Fruit fly (Drosophila melanogaster) whole organism, embryonic: ENCODE data around the gene CG14174.
A peak's percentile ranks its signal among the peaks of the same experiment; 100 is the strongest.

Experiments
- Bdp1 ChIP-seq: fragments of 200-800 bp; sonication (Bioruptor generic); optimal IDR thresholded peaks from 3 replicates; lab custom pipeline; 2016; ENCODE audit warnings: missing biosample characterization, missing genetic modification characterization
- CG10274 ChIP-seq: fragments of 200-800 bp; sonication (Bioruptor generic); optimal IDR thresholded peaks from 3 replicates; lab custom pipeline; 2017; ENCODE audit warnings: missing biosample characterization, mild to moderate bottlenecking, missing genetic modification characterization
- CG11398 ChIP-seq: fragments of 200-800 bp; sonication (Bioruptor generic); optimal IDR thresholded peaks from 2 replicates; lab custom pipeline; 2016; ENCODE audit warnings: missing biosample characterization, missing genetic modification characterization
- CG11696 ChIP-seq: fragments of 200-800 bp; sonication (Bioruptor generic); IDR thresholded peaks from 2 replicates; pipeline ENCODE4 v1.3.6; 2022; ENCODE audit warnings: missing biosample characterization, missing genetic modification characterization
- CG12299 ChIP-seq: fragments of 200-800 bp; sonication (Bioruptor generic); optimal IDR thresholded peaks from 2 replicates; lab custom pipeline; 2018; ENCODE audit warnings: missing biosample characterization, mild to moderate bottlenecking, missing genetic modification characterization
- CG13123 ChIP-seq: fragments of 200-800 bp; sonication (Bioruptor generic); optimal IDR thresholded peaks from 2 replicates; lab custom pipeline; 2016; ENCODE audit warnings: missing biosample characterization, missing genetic modification characterization
- CG14710 ChIP-seq: fragments of 200-800 bp; sonication (Bioruptor generic); optimal IDR thresholded peaks from 3 replicates; lab custom pipeline; 2019; ENCODE audit warnings: missing biosample characterization, mild to moderate bottlenecking, missing genetic modification characterization, moderate library complexity
- CG15601 ChIP-seq: fragments of 200-800 bp; sonication (Bioruptor generic); optimal IDR thresholded peaks from 3 replicates; lab custom pipeline; 2019; ENCODE audit warnings: missing biosample characterization, mild to moderate bottlenecking, missing genetic modification characterization, moderate library complexity
- CG18476 ChIP-seq: fragments of 200-800 bp; sonication (Bioruptor generic); optimal IDR thresholded peaks from 2 replicates; lab custom pipeline; 2016; ENCODE audit warnings: missing biosample characterization, mild to moderate bottlenecking, missing genetic modification characterization
- CG18599 ChIP-seq: fragments of 200-800 bp; sonication (Bioruptor generic); optimal IDR thresholded peaks from 3 replicates; lab custom pipeline; 2017; ENCODE audit warnings: missing biosample characterization, missing genetic modification characterization, mild to moderate bottlenecking, moderate library complexity, missing genetic modification reagents
- CG30403 ChIP-seq: fragments of 200-800 bp; sonication (Bioruptor generic); optimal IDR thresholded peaks from 3 replicates; lab custom pipeline; 2016; ENCODE audit warnings: missing biosample characterization, missing genetic modification characterization
- CG32767 ChIP-seq: fragments of 200-800 bp; sonication (Bioruptor generic); IDR thresholded peaks from 2 replicates; pipeline ENCODE4 v1.3.6; 2022; ENCODE audit warnings: missing biosample characterization, missing genetic modification characterization
- CG34376 ChIP-seq: fragments of 200-800 bp; sonication (Bioruptor generic); optimal IDR thresholded peaks from 2 replicates; lab custom pipeline; 2018; ENCODE audit warnings: missing biosample characterization, mild to moderate bottlenecking, missing genetic modification characterization
- CG4328 ChIP-seq: fragments of 200-800 bp; sonication (Bioruptor generic); optimal IDR thresholded peaks from 3 replicates; lab custom pipeline; 2017; ENCODE audit warnings: missing biosample characterization, missing genetic modification reagents, missing genetic modification characterization
- CG5953 ChIP-seq: fragments of 200-800 bp; sonication (Bioruptor generic); IDR thresholded peaks from 2 replicates; pipeline ENCODE4 v1.3.6; 2022; ENCODE audit warnings: missing biosample characterization, missing genetic modification characterization
- CG6683 ChIP-seq: fragments of 200-800 bp; sonication (Bioruptor generic); optimal IDR thresholded peaks from 2 replicates; lab custom pipeline; 2017; ENCODE audit warnings: missing biosample characterization, mild to moderate bottlenecking, missing genetic modification characterization, missing genetic modification reagents
- CG6791 ChIP-seq: fragments of 200-800 bp; sonication (Bioruptor generic); IDR thresholded peaks from 3 replicates; pipeline ENCODE4 v1.3.6; 2022; ENCODE audit warnings: missing biosample characterization, missing genetic modification characterization; ENCODE audit not compliant: partially characterized antibody
- CG7745 ChIP-seq: fragments of 200-800 bp; sonication (Bioruptor generic); optimal IDR thresholded peaks from 2 replicates; lab custom pipeline; 2018; ENCODE audit warnings: missing biosample characterization, mild to moderate bottlenecking, missing genetic modification characterization, moderate library complexity
- CG7987 ChIP-seq: fragments of 200-800 bp; sonication (Bioruptor generic); optimal IDR thresholded peaks from 2 replicates; lab custom pipeline; 2018; ENCODE audit warnings: missing biosample characterization, mild to moderate bottlenecking, missing genetic modification characterization, moderate library complexity
- CG8359 ChIP-seq: fragments of 200-800 bp; sonication (Bioruptor generic); optimal IDR thresholded peaks from 2 replicates; lab custom pipeline; 2017; ENCODE audit warnings: missing biosample characterization, mild to moderate bottlenecking, missing genetic modification characterization, borderline replicate concordance
- CTCF ChIP-seq: fragments of 200-800 bp; sonication (Bioruptor generic); optimal IDR thresholded peaks from 2 replicates; lab custom pipeline; 2017; ENCODE audit warnings: missing biosample characterization, mild to moderate bottlenecking, missing genetic modification characterization, moderate library complexity
- Dll ChIP-seq: fragments of 200-800 bp; sonication (Bioruptor generic); IDR thresholded peaks from 4 replicates; pipeline ENCODE4 v1.3.6; 2022; ENCODE audit warnings: missing biosample characterization, missing genetic modification characterization; ENCODE audit not compliant: partially characterized antibody
- Drgx ChIP-seq: fragments of 200-800 bp; sonication (Bioruptor generic); IDR thresholded peaks from 2 replicates; pipeline ENCODE4 v1.3.6; 2022; ENCODE audit warnings: missing biosample characterization, missing genetic modification characterization
- Ets97D ChIP-seq: fragments of 200-800 bp; sonication (Bioruptor generic); optimal IDR thresholded peaks from 3 replicates; lab custom pipeline; 2016; ENCODE audit warnings: missing biosample characterization, missing genetic modification characterization
- Fer2 ChIP-seq: fragments of 200-800 bp; sonication (Bioruptor generic); optimal IDR thresholded peaks from 2 replicates; lab custom pipeline; 2018; ENCODE audit warnings: missing biosample characterization, mild to moderate bottlenecking, missing genetic modification characterization, moderate library complexity
- MBD-R2 ChIP-seq: fragments of 200-800 bp; sonication (Bioruptor generic); IDR thresholded peaks from 2 replicates; pipeline ENCODE4 v1.3.6; 2022; ENCODE audit warnings: missing biosample characterization, missing genetic modification characterization
- MTF-1 ChIP-seq: fragments of 200-800 bp; sonication (Bioruptor generic); optimal IDR thresholded peaks from 2 replicates; lab custom pipeline; 2018; ENCODE audit warnings: missing biosample characterization, mild to moderate bottlenecking, missing genetic modification characterization, borderline replicate concordance
- Myb ChIP-seq: fragments of 200-800 bp; sonication (Bioruptor generic); optimal IDR thresholded peaks from 2 replicates; lab custom pipeline; 2016; ENCODE audit warnings: missing biosample characterization, missing genetic modification characterization
- Nf-YB ChIP-seq: fragments of 200-800 bp; sonication (Bioruptor generic); optimal IDR thresholded peaks from 3 replicates; lab custom pipeline; 2019; ENCODE audit warnings: missing biosample characterization, mild to moderate bottlenecking, missing genetic modification characterization, moderate library complexity
- Rfx ChIP-seq: fragments of 200-800 bp; sonication (Bioruptor generic); IDR thresholded peaks from 2 replicates; pipeline ENCODE4 v1.3.6; 2022; ENCODE audit warnings: missing biosample characterization, missing genetic modification characterization
- Scr ChIP-seq: fragments of 200-800 bp; sonication (Bioruptor generic); IDR thresholded peaks from 2 replicates; pipeline ENCODE4 v1.3.6; 2022; ENCODE audit warnings: missing biosample characterization, missing genetic modification characterization; ENCODE audit not compliant: partially characterized antibody
- TFAM ChIP-seq: fragments of 200-800 bp; sonication (Bioruptor generic); optimal IDR thresholded peaks from 2 replicates; lab custom pipeline; 2017; ENCODE audit warnings: missing biosample characterization, missing genetic modification characterization, inconsistent platforms
- Xrp1 ChIP-seq: fragments of 200-800 bp; sonication (Bioruptor generic); IDR thresholded peaks from 2 replicates; pipeline ENCODE4 v1.3.6; 2022; ENCODE audit warnings: missing biosample characterization, missing genetic modification characterization
- al ChIP-seq: fragments of 200-800 bp; sonication (Bioruptor generic); IDR thresholded peaks from 2 replicates; pipeline ENCODE4 v1.3.6; 2022; ENCODE audit warnings: missing biosample characterization, missing genetic modification characterization
- bab2 ChIP-seq: fragments of 200-800 bp; sonication (Bioruptor generic); optimal IDR thresholded peaks from 2 replicates; lab custom pipeline; 2016; ENCODE audit warnings: missing biosample characterization, missing genetic modification characterization
- corto ChIP-seq: fragments of 200-800 bp; sonication (Bioruptor generic); optimal IDR thresholded peaks from 2 replicates; lab custom pipeline; 2016; ENCODE audit warnings: missing biosample characterization, mild to moderate bottlenecking, missing genetic modification characterization, moderate library complexity
- da ChIP-seq: fragments of 200-800 bp; sonication (Bioruptor generic); optimal IDR thresholded peaks from 2 replicates; lab custom pipeline; 2016; ENCODE audit warnings: missing biosample characterization, missing genetic modification characterization
- dm ChIP-seq: fragments of 200-800 bp; sonication (Bioruptor generic); optimal IDR thresholded peaks from 3 replicates; lab custom pipeline; 2016; ENCODE audit warnings: missing biosample characterization, missing genetic modification characterization
- eyg ChIP-seq: fragments of 200-800 bp; sonication (Bioruptor generic); optimal IDR thresholded peaks from 3 replicates; lab custom pipeline; 2016; ENCODE audit warnings: missing biosample characterization, missing genetic modification characterization
- h ChIP-seq: fragments of >200 bp; optimal IDR thresholded peaks from 2 replicates; lab custom pipeline; 2017
- nmo ChIP-seq: fragments of 200-800 bp; sonication (Bioruptor generic); optimal IDR thresholded peaks from 2 replicates; lab custom pipeline; 2018; ENCODE audit warnings: missing biosample characterization, mild to moderate bottlenecking, missing genetic modification characterization, moderate library complexity
- repo ChIP-seq: fragments of 200-800 bp; sonication (Bioruptor generic); optimal IDR thresholded peaks from 2 replicates; lab custom pipeline; 2016; ENCODE audit warnings: missing biosample characterization, missing genetic modification characterization
- run ChIP-seq: fragments of 200-800 bp; sonication (Bioruptor generic); optimal IDR thresholded peaks from 3 replicates; lab custom pipeline; 2018; ENCODE audit warnings: missing biosample characterization, mild to moderate bottlenecking, missing genetic modification characterization
- seq ChIP-seq: fragments of 200-800 bp; sonication (Bioruptor generic); IDR thresholded peaks from 2 replicates; pipeline ENCODE4 v1.3.6; 2022; ENCODE audit warnings: missing biosample characterization, missing genetic modification characterization
- sisA ChIP-seq: fragments of 200-800 bp; sonication (Bioruptor generic); IDR thresholded peaks from 2 replicates; pipeline ENCODE4 v1.3.6; 2022; ENCODE audit warnings: missing biosample characterization, missing genetic modification characterization
- slou ChIP-seq: fragments of 200-800 bp; sonication (Bioruptor generic); optimal IDR thresholded peaks from 3 replicates; lab custom pipeline; 2016; ENCODE audit warnings: missing biosample characterization, missing genetic modification characterization
- slp2 ChIP-seq: fragments of 200-800 bp; sonication (Bioruptor generic); optimal IDR thresholded peaks from 2 replicates; lab custom pipeline; 2016; ENCODE audit warnings: missing biosample characterization, missing genetic modification characterization
- ssp ChIP-seq: fragments of 200-800 bp; sonication (Bioruptor generic); IDR thresholded peaks from 2 replicates; pipeline ENCODE4 v1.3.6; 2022; ENCODE audit warnings: missing biosample characterization, missing genetic modification characterization
- sug ChIP-seq: fragments of 200-800 bp; optimal IDR thresholded peaks from 2 replicates; lab custom pipeline; 2019; ENCODE audit warnings: missing biosample characterization, mild to moderate bottlenecking, missing genetic modification characterization, moderate library complexity
- tgo ChIP-seq: fragments of 200-800 bp; sonication (Bioruptor generic); IDR thresholded peaks from 3 replicates; pipeline ENCODE4 v1.3.6; 2022; ENCODE audit warnings: missing biosample characterization, missing genetic modification characterization
- tin ChIP-seq: fragments of 200-800 bp; sonication (Bioruptor generic); optimal IDR thresholded peaks from 3 replicates; lab custom pipeline; 2016; ENCODE audit warnings: missing biosample characterization, missing genetic modification characterization
- tio ChIP-seq: fragments of 200-800 bp; sonication (Bioruptor generic); optimal IDR thresholded peaks from 2 replicates; lab custom pipeline; 2017; ENCODE audit warnings: missing biosample characterization, missing genetic modification characterization, inconsistent platforms

Gene CG14174

DNA sequence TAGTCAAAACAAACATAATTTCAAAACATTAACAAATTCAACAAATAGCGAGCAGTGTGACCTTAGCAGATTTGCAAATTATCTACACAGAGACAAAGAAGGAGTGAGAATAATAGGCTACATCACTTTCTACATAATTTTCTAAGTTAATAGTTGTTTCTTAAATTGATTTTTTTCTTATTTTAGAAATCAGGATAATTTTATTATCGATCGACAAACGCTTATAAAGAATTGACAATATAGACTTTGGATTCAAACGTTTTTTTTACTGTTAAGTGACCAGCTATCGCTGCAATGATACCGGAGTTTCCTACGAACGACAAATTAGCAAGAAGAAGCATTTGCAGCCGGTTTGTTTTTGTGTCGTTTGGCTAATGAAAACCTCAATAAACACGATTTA, 4.0 kb downstream of the CG14174 start, which contains the start of the genes nbs and defl (continued):
- peak; percentile 78 for TF ChIP-seq sisA (GFP tag; lab: Robert Waterston, UW)
- TF ChIP-seq CG5953 (GFP tag; lab: Robert Waterston, UW): no peak
- TF ChIP-seq Drgx (GFP tag; lab: Robert Waterston, UW): peak; percentile 50; the same call in 1 of the 2 replicates
- no peak for TF ChIP-seq CTCF
- TF ChIP-seq CG12299 (tag; lab: Kevin White, UChicago): no peak
- TF ChIP-seq Ets97D (GFP tag; lab: Kevin White, UChicago): peak; percentile 48
- no peak for TF ChIP-seq CG7745 (tag; lab: Kevin White, UChicago)
- peak; percentile 60 for TF ChIP-seq CG18476 (GFP tag; lab: Kevin White, UChicago)
- TF ChIP-seq CG14710 (tag; lab: Kevin White, UChicago): peak; percentile 73
- TF ChIP-seq CG30403 (GFP tag; lab: Kevin White, UChicago): peak; percentile 78
- TF ChIP-seq CG6791: no peak
- TF ChIP-seq tio (GFP tag; lab: Kevin White, UChicago): no peak
- TF ChIP-seq dm (GFP tag; lab: Kevin White, UChicago): peak; percentile 19
- TF ChIP-seq TFAM (GFP tag; lab: Kevin White, UChicago): no peak
- no peak for TF ChIP-seq MTF-1 (GFP tag; lab: Kevin White, UChicago)
- no peak for TF ChIP-seq CG11696 (GFP tag; lab: Robert Waterston, UW)
- TF ChIP-seq bab2 (GFP tag; lab: Kevin White, UChicago): peak; percentile 68
- TF ChIP-seq CG34376: peak; percentile 38
- peak; percentile 70 for TF ChIP-seq ssp
- TF ChIP-seq slp2 (GFP tag; lab: Kevin White, UChicago): peak; percentile 61
- TF ChIP-seq nmo: peak; percentile 79
- no peak for TF ChIP-seq Bdp1 (GFP tag; lab: Kevin White, UChicago)
- no peak for TF ChIP-seq da
- TF ChIP-seq tin (GFP tag; lab: Kevin White, UChicago): peak; percentile 56
- peak; percentile 74 for TF ChIP-seq sug (tag; lab: Kevin White, UChicago)
- peak; percentile 48 for TF ChIP-seq Myb
- peak; percentile 76 for TF ChIP-seq al (GFP tag; lab: Robert Waterston, UW)
- TF ChIP-seq Scr (GFP tag; lab: Robert Waterston, UW): peak; percentile 65
- TF ChIP-seq CG8359 (GFP tag; lab: Kevin White, UChicago): no peak
- no peak for TF ChIP-seq corto (GFP tag; lab: Kevin White, UChicago)
- peak; percentile 67 for TF ChIP-seq slou (GFP tag; lab: Kevin White, UChicago)
- no peak for TF ChIP-seq run (tag; lab: Kevin White, UChicago)
- no peak for TF ChIP-seq CG7987 (GFP tag; lab: Kevin White, UChicago)
- TF ChIP-seq Rfx (GFP tag; lab: Robert Waterston, UW): peak; percentile 81
- peak; percentile 39; the same call in 1 of the 2 replicates for TF ChIP-seq seq (GFP tag; lab: Robert Waterston, UW)
- TF ChIP-seq MBD-R2 (GFP tag; lab: Robert Waterston, UW): peak; percentile 92
- TF ChIP-seq CG6683: no peak
- peak; percentile 53; the same call in 1 of the 2 replicates for TF ChIP-seq CG32767 (GFP tag; lab: Robert Waterston, UW)
- TF ChIP-seq Fer2 (tag; lab: Kevin White, UChicago): peak; percentile 55
- no peak for TF ChIP-seq h (lab: Kevin White, UChicago)
- no peak for TF ChIP-seq CG18599 (GFP tag; lab: Kevin White, UChicago)
- TF ChIP-seq CG15601 (tag; lab: Kevin White, UChicago): no peak
- TF ChIP-seq repo (GFP tag; lab: Kevin White, UChicago): peak; percentile 32
- TF ChIP-seq tgo (GFP tag; lab: Robert Waterston, UW): peak; percentile 72; the same call in 2 of the 3 replicates
- TF ChIP-seq CG10274 (GFP tag; lab: Kevin White, UChicago): no peak
- peak; percentile 75 for TF ChIP-seq Dll (GFP tag; lab: Robert Waterston, UW)
- TF ChIP-seq Xrp1 (GFP tag; lab: Robert Waterston, UW): peak; percentile 76
- TF ChIP-seq eyg (GFP tag; lab: Kevin White, UChicago): no peak
- no peak for TF ChIP-seq Nf-YB
- peak; percentile 55 for TF ChIP-seq CG4328 (GFP tag; lab: Kevin White, UChicago)
- TF ChIP-seq CG11398 (GFP tag; lab: Kevin White, UChicago): no peak
- peak; percentile 46 for TF ChIP-seq CG13123 (GFP tag; lab: Kevin White, UChicago)
